Worm (Caenorhabditis elegans): ENCODE measurements around the gene K12B6.11.

DNA sequence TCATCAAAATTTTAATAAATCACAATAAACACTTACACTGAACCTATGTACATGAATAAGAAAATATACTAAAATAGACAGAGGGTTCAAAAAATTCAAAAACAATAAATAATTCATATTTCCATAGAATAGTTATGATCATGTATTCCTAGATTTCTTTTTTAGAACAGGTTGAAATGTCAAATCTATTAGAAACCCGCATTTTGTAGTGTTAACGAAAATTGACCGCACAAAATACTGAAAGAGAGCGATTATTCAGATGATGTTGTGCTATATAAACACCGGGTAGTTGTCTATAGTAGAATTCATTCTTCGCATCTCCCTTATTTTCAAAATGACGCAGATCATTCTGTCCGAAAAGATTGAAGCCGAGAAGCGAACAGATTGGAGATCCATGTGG, 42.9 kb downstream of the K12B6.11 start, which contains the start of gene T28C12.1:
- TF ChIP-seq ref-1 (GFP tag; conservative IDR thresholded peaks at IDR 0.05) (no peak), med-1 (GFP tag; optimal IDR thresholded peaks at IDR 0.05; ENCODE audit: insufficient read depth) (no peak), cog-1 (tag; optimal IDR thresholded peaks at IDR 0.05) (no peak)
